Worm (Caenorhabditis elegans) whole organism, young adult: ENCODE results near the gene fbxb-96.

Experiments
- bed-2 ChIP-seq: fragments of 200-800 bp; sonication (Bioruptor generic); IDR thresholded peaks from 2 replicates; pipeline ENCODE4 v1.3.6; 2022; ENCODE audit warnings: missing genetic modification reagents, missing genetic modification characterization, missing compliant biosample characterization
- ets-4 ChIP-seq: fragments of 200-800 bp; sonication (Bioruptor generic); optimal IDR thresholded peaks from 2 replicates; lab custom pipeline; 2018; ENCODE audit warnings: mild to moderate bottlenecking, missing genetic modification characterization, missing compliant biosample characterization
- gei-17 ChIP-seq: fragments of 200-800 bp; sonication (Bioruptor generic); optimal IDR thresholded peaks from 2 replicates; lab custom pipeline; 2018; ENCODE audit warnings: mild to moderate bottlenecking, missing genetic modification characterization, missing compliant biosample characterization
- nfya-2 ChIP-seq: fragments of 200-800 bp; sonication (Bioruptor generic); IDR thresholded peaks from 2 replicates; pipeline ENCODE4 v1.3.6; 2022; ENCODE audit warnings: missing genetic modification reagents, missing genetic modification characterization, missing compliant biosample characterization

ce11 chrII:1869120-1869519 lies 18.9 kb upstream of the fbxb-96 start, which contains the start of gene math-14:
- TF ChIP-seq bed-2 (GFP tag; lab: Robert Waterston, UW): no peak
- no peak for TF ChIP-seq gei-17
- TF ChIP-seq ets-4 (GFP tag; lab: Kevin White, UChicago): no peak
- TF ChIP-seq nfya-2 (GFP tag; lab: Robert Waterston, UW): no peak
